Fruit fly (Drosophila melanogaster) whole organism, embryonic: ENCODE data around the gene Polr2I.
A peak's percentile ranks its signal among the peaks of the same experiment; 100 is the strongest.

Experiments used
- CG10979 ChIP-seq: fragments of 200-800 bp; sonication (Bioruptor generic); optimal IDR thresholded peaks from 2 replicates; lab custom pipeline; 2018; ENCODE audit warnings: missing biosample characterization, mild to moderate bottlenecking, missing genetic modification characterization, moderate library complexity
- CG11696 ChIP-seq: fragments of 200-800 bp; sonication (Bioruptor generic); IDR thresholded peaks from 2 replicates; pipeline ENCODE4 v1.3.6; 2022; ENCODE audit warnings: missing biosample characterization, missing genetic modification characterization
- CG12219 ChIP-seq: fragments of 200-800 bp; sonication (Bioruptor generic); optimal IDR thresholded peaks from 3 replicates; lab custom pipeline; 2018; ENCODE audit warnings: missing biosample characterization, mild to moderate bottlenecking, missing genetic modification characterization
- CG12236 ChIP-seq: fragments of 200-800 bp; sonication (Bioruptor generic); optimal IDR thresholded peaks from 2 replicates; lab custom pipeline; 2016; ENCODE audit warnings: missing biosample characterization, missing genetic modification characterization
- CG1233 ChIP-seq: fragments of 200-800 bp; sonication (Bioruptor generic); optimal IDR thresholded peaks from 4 replicates; lab custom pipeline; 2018; ENCODE audit warnings: missing biosample characterization, mild to moderate bottlenecking, missing genetic modification characterization
- CG12391 ChIP-seq: fragments of 200-800 bp; sonication (Bioruptor generic); optimal IDR thresholded peaks from 3 replicates; lab custom pipeline; 2018; ENCODE audit warnings: missing biosample characterization, mild to moderate bottlenecking, missing genetic modification characterization, moderate library complexity
- CG1792 ChIP-seq: fragments of 200-800 bp; sonication (Bioruptor generic); optimal IDR thresholded peaks from 2 replicates; lab custom pipeline; 2016; ENCODE audit warnings: missing biosample characterization, missing genetic modification characterization
- CG18764 ChIP-seq: fragments of 200-800 bp; sonication (Bioruptor generic); optimal IDR thresholded peaks from 3 replicates; lab custom pipeline; 2016; ENCODE audit warnings: missing biosample characterization, missing genetic modification characterization
- CG2199 ChIP-seq: fragments of 200-800 bp; sonication (Bioruptor generic); IDR thresholded peaks from 3 replicates; pipeline ENCODE4 v1.3.6; 2022; ENCODE audit warnings: missing biosample characterization, missing genetic modification characterization
- CG31224 ChIP-seq: fragments of 200-800 bp; sonication (Bioruptor generic); IDR thresholded peaks from 2 replicates; pipeline ENCODE4 v1.3.6; 2022; ENCODE audit warnings: missing biosample characterization, missing genetic modification characterization
- CG3163 ChIP-seq: fragments of 200-800 bp; sonication (Bioruptor generic); optimal IDR thresholded peaks from 3 replicates; lab custom pipeline; 2016; ENCODE audit warnings: missing biosample characterization, missing genetic modification characterization
- CG32772 ChIP-seq: fragments of 200-800 bp; sonication (Bioruptor generic); IDR thresholded peaks from 2 replicates; pipeline ENCODE4 v1.3.6; 2022; ENCODE audit warnings: missing biosample characterization, missing genetic modification characterization
- CG34224 ChIP-seq: fragments of 200-800 bp; sonication (Bioruptor generic); IDR thresholded peaks from 3 replicates; pipeline ENCODE4 v1.3.6; 2022; ENCODE audit warnings: missing biosample characterization, missing genetic modification characterization; ENCODE audit not compliant: partially characterized antibody
- CG4707 ChIP-seq: fragments of 200-800 bp; sonication (Bioruptor generic); optimal IDR thresholded peaks from 2 replicates; lab custom pipeline; 2018; ENCODE audit warnings: missing biosample characterization, mild to moderate bottlenecking, missing genetic modification characterization, moderate library complexity
- CG6765 ChIP-seq: fragments of 200-800 bp; sonication (Bioruptor generic); optimal IDR thresholded peaks from 3 replicates; lab custom pipeline; 2017; ENCODE audit warnings: missing biosample characterization, mild to moderate bottlenecking, missing genetic modification characterization
- CG7745 ChIP-seq: fragments of 200-800 bp; sonication (Bioruptor generic); optimal IDR thresholded peaks from 2 replicates; lab custom pipeline; 2018; ENCODE audit warnings: missing biosample characterization, mild to moderate bottlenecking, missing genetic modification characterization, moderate library complexity
- CG7987 ChIP-seq: fragments of 200-800 bp; sonication (Bioruptor generic); optimal IDR thresholded peaks from 2 replicates; lab custom pipeline; 2018; ENCODE audit warnings: missing biosample characterization, mild to moderate bottlenecking, missing genetic modification characterization, moderate library complexity
- CG8281 ChIP-seq: fragments of 200-800 bp; sonication (Bioruptor generic); optimal IDR thresholded peaks from 2 replicates; lab custom pipeline; 2018; ENCODE audit warnings: missing biosample characterization, mild to moderate bottlenecking, missing genetic modification characterization, moderate library complexity
- CG9932 ChIP-seq: fragments of 200-800 bp; sonication (Bioruptor generic); IDR thresholded peaks from 2 replicates; pipeline ENCODE4 v1.3.6; 2022; ENCODE audit warnings: missing biosample characterization, missing genetic modification characterization
- Dip2 ChIP-seq: fragments of 200-800 bp; sonication (Bioruptor generic); IDR thresholded peaks from 2 replicates; pipeline ENCODE4 v1.3.6; 2022; ENCODE audit warnings: missing biosample characterization, missing genetic modification characterization
- Dp ChIP-seq: fragments of 200-800 bp; sonication (Bioruptor generic); optimal IDR thresholded peaks from 2 replicates; lab custom pipeline; 2018; ENCODE audit warnings: missing biosample characterization, mild to moderate bottlenecking, missing genetic modification characterization, moderate library complexity
- ERR ChIP-seq: fragments of 200-800 bp; sonication (Bioruptor generic); optimal IDR thresholded peaks from 2 replicates; lab custom pipeline; 2016; ENCODE audit warnings: missing biosample characterization, missing genetic modification characterization
- HHEX ChIP-seq: fragments of 200-800 bp; sonication (Bioruptor generic); optimal IDR thresholded peaks from 3 replicates; lab custom pipeline; 2017; ENCODE audit warnings: missing biosample characterization, mild to moderate bottlenecking, missing genetic modification characterization, missing genetic modification reagents
- HLH54F ChIP-seq: fragments of 200-800 bp; sonication (Bioruptor generic); optimal IDR thresholded peaks from 3 replicates; lab custom pipeline; 2016; ENCODE audit warnings: missing biosample characterization, missing genetic modification characterization
- Hmx ChIP-seq: fragments of 200-800 bp; sonication (Bioruptor generic); optimal IDR thresholded peaks from 2 replicates; lab custom pipeline; 2016; ENCODE audit warnings: missing biosample characterization, missing genetic modification characterization
- Jarid2 ChIP-seq: fragments of 200-800 bp; sonication (Bioruptor generic); optimal IDR thresholded peaks from 3 replicates; lab custom pipeline; 2017; ENCODE audit warnings: mild to moderate bottlenecking, missing biosample characterization, missing genetic modification reagents, missing genetic modification characterization
- MESR4 ChIP-seq: fragments of 200-800 bp; sonication (Bioruptor generic); optimal IDR thresholded peaks from 2 replicates; lab custom pipeline; 2018; ENCODE audit warnings: missing biosample characterization, mild to moderate bottlenecking, missing genetic modification characterization, moderate library complexity
- Meics ChIP-seq: fragments of 200-800 bp; sonication (Bioruptor generic); optimal IDR thresholded peaks from 2 replicates; lab custom pipeline; 2017; ENCODE audit warnings: missing biosample characterization, mild to moderate bottlenecking, missing genetic modification characterization
- Xbp1 ChIP-seq: fragments of 200-800 bp; sonication (Bioruptor generic); optimal IDR thresholded peaks from 3 replicates; lab custom pipeline; 2016; ENCODE audit warnings: missing biosample characterization, mild to moderate bottlenecking, missing genetic modification characterization
- ara ChIP-seq: fragments of 200-800 bp; sonication (Bioruptor generic); IDR thresholded peaks from 2 replicates; pipeline ENCODE4 v1.3.6; 2022; ENCODE audit warnings: missing biosample characterization, missing genetic modification characterization
- bcd ChIP-seq: fragments of 200-800 bp; sonication (Bioruptor generic); optimal IDR thresholded peaks from 2 replicates; lab custom pipeline; 2017; ENCODE audit warnings: missing biosample characterization, mild to moderate bottlenecking, missing genetic modification characterization
- chinmo ChIP-seq: fragments of 200-800 bp; sonication (Bioruptor generic); IDR thresholded peaks from 4 replicates; pipeline ENCODE4 v1.3.6; 2022; ENCODE audit warnings: missing biosample characterization, missing genetic modification characterization; ENCODE audit not compliant: partially characterized antibody
- ci ChIP-seq: fragments of 200-800 bp; sonication (Bioruptor generic); IDR thresholded peaks from 3 replicates; pipeline ENCODE4 v1.3.6; 2022; ENCODE audit warnings: missing biosample characterization, missing genetic modification characterization
- disco-r ChIP-seq: fragments of 200-800 bp; sonication (Bioruptor generic); optimal IDR thresholded peaks from 2 replicates; lab custom pipeline; 2016; ENCODE audit warnings: missing biosample characterization, missing genetic modification characterization
- gfzf ChIP-seq: fragments of 200-800 bp; sonication (Bioruptor generic); optimal IDR thresholded peaks from 2 replicates; lab custom pipeline; 2016; ENCODE audit warnings: missing biosample characterization, mild to moderate bottlenecking, missing genetic modification characterization, moderate library complexity
- kah ChIP-seq: fragments of 200-800 bp; sonication (Bioruptor generic); optimal IDR thresholded peaks from 2 replicates; lab custom pipeline; 2018; ENCODE audit warnings: missing biosample characterization, mild to moderate bottlenecking, missing genetic modification characterization
- klu ChIP-seq: fragments of 200-800 bp; sonication (Bioruptor generic); IDR thresholded peaks from 2 replicates; pipeline ENCODE4 v1.3.6; 2022; ENCODE audit warnings: missing biosample characterization, missing genetic modification characterization
- mld ChIP-seq: fragments of 200-800 bp; sonication (Bioruptor generic); IDR thresholded peaks from 3 replicates; pipeline ENCODE4 v1.3.6; 2022; ENCODE audit warnings: missing biosample characterization, missing genetic modification characterization; ENCODE audit not compliant: partially characterized antibody
- nmo ChIP-seq: fragments of 200-800 bp; sonication (Bioruptor generic); optimal IDR thresholded peaks from 2 replicates; lab custom pipeline; 2018; ENCODE audit warnings: missing biosample characterization, mild to moderate bottlenecking, missing genetic modification characterization, moderate library complexity
- oc ChIP-seq: fragments of 200-800 bp; sonication (Bioruptor generic); optimal IDR thresholded peaks from 2 replicates; lab custom pipeline; 2018; ENCODE audit warnings: missing biosample characterization, mild to moderate bottlenecking, missing genetic modification characterization, moderate library complexity
- otp ChIP-seq: fragments of 200-800 bp; sonication (Bioruptor generic); IDR thresholded peaks from 3 replicates; pipeline ENCODE4, ENCODE4 v1.3.6; 2022; ENCODE audit warnings: missing biosample characterization, missing genetic modification characterization
- prd ChIP-seq, 3 experiments: fragments of >200 bp in 2 of 3; fragments of 200-800 bp in 1 of 3; sonication (Bioruptor generic) in 1 of 3; optimal IDR thresholded peaks in 2 of 3; IDR thresholded peaks in 1 of 3; 2 replicates in 2 of 3; 3 replicates in 1 of 3; pipeline versions ENCODE4 v1.3.6 to Lab custom; 2017 to 2022; ENCODE audit warnings: missing biosample characterization in 1 of 3, missing genetic modification characterization in 1 of 3
- scrt ChIP-seq: fragments of 200-800 bp; sonication (Bioruptor generic); optimal IDR thresholded peaks from 2 replicates; lab custom pipeline; 2018; ENCODE audit warnings: missing biosample characterization, mild to moderate bottlenecking, missing genetic modification characterization, moderate library complexity
- sqz ChIP-seq: fragments of 200-800 bp; sonication (Bioruptor generic); optimal IDR thresholded peaks from 3 replicates; lab custom pipeline; 2018; ENCODE audit warnings: missing biosample characterization, mild to moderate bottlenecking, missing genetic modification characterization
- tap ChIP-seq: fragments of 200-800 bp; optimal IDR thresholded peaks from 3 replicates; lab custom pipeline; 2019; ENCODE audit warnings: missing biosample characterization, mild to moderate bottlenecking, missing genetic modification characterization, moderate library complexity
- toy ChIP-seq: fragments of 200-800 bp; sonication (Bioruptor generic); IDR thresholded peaks from 2 replicates; pipeline ENCODE4 v1.3.6; 2022; ENCODE audit warnings: missing biosample characterization, missing genetic modification characterization
- trh ChIP-seq: fragments of 200-800 bp; sonication (Bioruptor generic); optimal IDR thresholded peaks from 2 replicates; lab custom pipeline; 2016; ENCODE audit warnings: missing biosample characterization, missing genetic modification characterization
- unc-4 ChIP-seq: fragments of 200-800 bp; sonication (Bioruptor generic); IDR thresholded peaks from 2 replicates; pipeline ENCODE4 v1.3.6; 2022; ENCODE audit warnings: missing biosample characterization, missing genetic modification characterization; ENCODE audit not compliant: partially characterized antibody
- zf30C ChIP-seq: fragments of 200-800 bp; sonication (Bioruptor generic); optimal IDR thresholded peaks from 3 replicates; lab custom pipeline; 2018; ENCODE audit warnings: missing biosample characterization, mild to moderate bottlenecking, missing genetic modification characterization

Polr2I gene

DNA sequence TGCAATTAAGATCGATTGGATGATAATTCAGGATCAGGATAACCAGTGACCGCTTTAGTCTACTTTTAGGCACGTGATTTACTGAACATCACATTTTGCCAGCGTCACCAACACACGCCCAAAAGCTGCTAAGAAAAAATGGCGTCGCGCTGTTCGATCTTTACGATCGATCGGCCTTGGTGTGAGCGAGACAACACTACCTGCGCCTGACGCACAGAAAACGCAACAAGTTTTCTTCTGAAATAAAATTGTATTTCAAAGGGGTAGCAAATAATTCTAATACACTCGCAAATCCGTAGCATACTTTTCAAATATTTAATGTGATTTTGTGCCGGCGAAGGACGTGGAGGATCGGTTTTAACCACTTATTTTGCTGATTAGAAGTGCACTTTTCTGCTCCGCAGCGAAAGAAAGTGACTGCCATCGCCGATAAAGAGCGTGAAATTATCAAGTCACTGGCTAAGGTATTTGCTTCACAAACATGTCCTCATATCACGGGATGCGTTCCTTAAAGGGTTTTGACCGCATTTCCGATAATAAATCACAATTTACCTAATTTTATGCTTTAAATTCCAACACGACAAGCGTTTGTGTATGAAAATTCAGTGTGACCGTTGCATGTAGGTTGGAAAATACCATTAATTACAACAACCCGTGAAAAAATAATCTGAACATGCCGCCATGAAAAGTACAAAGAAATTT, 766 bp upstream of the Polr2I start (continued):
- TF ChIP-seq CG12391 (tag; lab: Kevin White, UChicago) (no peak), bcd (GFP tag; lab: Kevin White, UChicago) (no peak), CG7987 (peak; percentile 10), CG9932 (GFP tag; lab: Robert Waterston, UW) (no peak), trh (no peak), CG2199 (GFP tag; lab: Robert Waterston, UW) (no peak), sqz (GFP tag; lab: Kevin White, UChicago) (no peak), CG7745 (no peak), CG12219 (no peak), Hmx (GFP tag; lab: Kevin White, UChicago) (no peak), CG8281 (tag; lab: Kevin White, UChicago) (no peak), CG4707 (GFP tag; lab: Kevin White, UChicago) (no peak), CG10979 (tag; lab: Kevin White, UChicago) (no peak), CG1792 (GFP tag; lab: Kevin White, UChicago) (no peak), otp (GFP tag; lab: Robert Waterston, UW) (no peak), CG6765 (GFP tag; lab: Kevin White, UChicago) (no peak), prd (optimal IDR thresholded peaks at IDR 0.05; lab: Kevin White, UChicago) (no peak), prd (GFP tag; IDR thresholded peaks at IDR 0.05; lab: Robert Waterston, UW) (no peak), ara (GFP tag; lab: Robert Waterston, UW) (no peak), CG32772 (no peak), gfzf (GFP tag; lab: Kevin White, UChicago) (peak; percentile 67), nmo (no peak), HHEX (no peak), Dp (GFP tag; lab: Kevin White, UChicago) (peak; percentile 21), Xbp1 (GFP tag; lab: Kevin White, UChicago) (no peak), toy (no peak), zf30C (GFP tag; lab: Kevin White, UChicago) (no peak), scrt (GFP tag; lab: Kevin White, UChicago) (peak; percentile 70), ci (GFP tag; lab: Robert Waterston, UW) (peak; percentile 36; the same call in 1 of the 3 replicates), unc-4 (no peak), CG3163 (GFP tag; lab: Kevin White, UChicago) (no peak), HLH54F (GFP tag; lab: Kevin White, UChicago) (no peak), MESR4 (GFP tag; lab: Kevin White, UChicago) (peak; percentile 67), CG31224 (GFP tag; lab: Robert Waterston, UW) (no peak), CG18764 (no peak), mld (GFP tag; lab: Robert Waterston, UW) (0 out of 3 replicates have a peak, but pooled peaks have one; percentile 25), ERR (GFP tag; lab: Kevin White, UChicago) (no peak), CG11696 (GFP tag; lab: Robert Waterston, UW) (no peak), CG12236 (GFP tag; lab: Kevin White, UChicago) (no peak), klu (no peak), Jarid2 (GFP tag; lab: Kevin White, UChicago) (no peak), disco-r (GFP tag; lab: Kevin White, UChicago) (no peak), Meics (GFP tag; lab: Kevin White, UChicago) (no peak), kah (GFP tag; lab: Kevin White, UChicago) (no peak), chinmo (GFP tag; lab: Robert Waterston, UW) (0 out of 4 replicates have a peak, but pooled peaks have one; percentile 72), tap (tag; lab: Kevin White, UChicago) (no peak), CG34224 (GFP tag; lab: Robert Waterston, UW) (no peak), oc (no peak), CG1233 (GFP tag; lab: Kevin White, UChicago) (no peak), Dip2 (GFP tag; lab: Robert Waterston, UW) (no peak)
